Worm (Caenorhabditis elegans) whole organism, early embryonic: ENCODE measurements around the gene srx-22.

Experiments
- B0310.2 ChIP-seq: sonication (generic microtip); optimal IDR thresholded peaks from 2 replicates; lab custom pipeline; 2016; ENCODE audit warnings: mild to moderate bottlenecking, missing genetic modification characterization, missing compliant biosample characterization
- F13C5.2 ChIP-seq: sonication (generic microtip); optimal IDR thresholded peaks from 2 replicates; lab custom pipeline; 2017; ENCODE audit warnings: mild to moderate bottlenecking, missing genetic modification characterization, inconsistent platforms, missing compliant biosample characterization
- aly-1 ChIP-seq: sonication (generic microtip); optimal IDR thresholded peaks from 2 replicates; lab custom pipeline; 2016; ENCODE audit warnings: missing genetic modification characterization, missing compliant biosample characterization
- ama-1 ChIP-seq: fragments of 150-350 bp; optimal IDR thresholded peaks from 2 replicates; lab custom pipeline; 2014
- ceh-36 ChIP-seq: sonication (generic microtip); optimal IDR thresholded peaks from 2 replicates; lab custom pipeline; 2016; ENCODE audit warnings: missing genetic modification characterization, inconsistent platforms, missing compliant biosample characterization
- ets-7 ChIP-seq: sonication (generic microtip); optimal IDR thresholded peaks from 2 replicates; lab custom pipeline; 2016; ENCODE audit warnings: missing genotype, missing genetic modification characterization, missing compliant biosample characterization
- flt-1 ChIP-seq: fragments of 200-800 bp; sonication (Bioruptor generic); IDR thresholded peaks from 2 replicates; pipeline ENCODE4 v1.3.6; 2022; ENCODE audit warnings: missing genetic modification characterization, missing compliant biosample characterization
- hnd-1 ChIP-seq: sonication (generic microtip); optimal IDR thresholded peaks from 2 replicates; lab custom pipeline; 2016; ENCODE audit warnings: missing genetic modification characterization, missing compliant biosample characterization

DNA sequence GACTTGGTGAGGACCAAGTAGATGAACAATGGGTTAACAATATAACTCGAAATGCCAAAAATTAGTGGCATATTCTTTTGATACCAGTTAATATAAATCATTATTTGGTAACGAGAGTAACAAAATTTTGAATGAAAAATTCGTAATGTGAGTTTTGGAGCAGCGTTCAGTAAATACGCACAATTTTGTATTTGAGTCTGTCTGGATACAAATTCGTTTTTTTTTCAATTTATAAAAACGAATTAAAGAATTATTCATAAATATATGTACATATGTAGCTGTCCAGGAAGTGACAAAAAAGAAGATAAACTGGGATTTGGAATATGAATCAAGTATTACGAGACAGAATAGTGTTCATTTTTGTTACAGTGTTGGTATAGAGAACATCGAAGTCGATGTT is 26.8 kb upstream of the srx-22 start, which contains the start of gene srj-5:
- TF ChIP-seq F13C5.2 (tag; lab: Kevin White, UChicago), result no peak
- TF ChIP-seq ets-7 (tag; lab: Kevin White, UChicago), result no peak
- TF ChIP-seq ceh-36 (tag; lab: Kevin White, UChicago), result no peak
- no peak for TF ChIP-seq ama-1 (lab: Kevin White, UChicago)
- TF ChIP-seq flt-1, result no peak
- no peak for TF ChIP-seq hnd-1 (tag; lab: Kevin White, UChicago)
- TF ChIP-seq aly-1 (tag; lab: Kevin White, UChicago), result no peak
- no peak for TF ChIP-seq B0310.2
